Fruit fly (Drosophila melanogaster) whole organism, wandering third instar larva: ENCODE data around the gene nudC.

Experiments
- Abd-B ChIP-seq: fragments of >200 bp; optimal IDR thresholded peaks from 2 replicates; lab custom pipeline; 2017; ENCODE audit warnings: missing biosample characterization, missing genetic modification characterization
- CG32264 ChIP-seq: fragments of 200-800 bp; sonication (Bioruptor generic); optimal IDR thresholded peaks from 2 replicates; lab custom pipeline; 2016; ENCODE audit warnings: missing biosample characterization, missing genetic modification characterization
- CG9705 ChIP-seq: fragments of 200-800 bp; sonication (Bioruptor generic); optimal IDR thresholded peaks from 2 replicates; lab custom pipeline; 2018; ENCODE audit warnings: missing biosample characterization, mild to moderate bottlenecking, missing genetic modification characterization
- CrebA ChIP-seq: fragments of 200-800 bp; sonication (Bioruptor generic); optimal IDR thresholded peaks from 2 replicates; lab custom pipeline; 2016; ENCODE audit warnings: missing biosample characterization, mild to moderate bottlenecking, missing genetic modification characterization, borderline replicate concordance
- Dfd ChIP-seq: fragments of >200 bp; optimal IDR thresholded peaks from 2 replicates; lab custom pipeline; 2017; ENCODE audit warnings: missing biosample characterization, missing genetic modification characterization
- Dif ChIP-seq: fragments of 200-275, 200-300 bp; sonication (Bioruptor generic); optimal IDR thresholded peaks from 2 replicates; lab custom pipeline; 2018; ENCODE audit warnings: missing biosample characterization, missing genetic modification characterization; ENCODE audit not compliant: partially characterized antibody
- GATAd ChIP-seq: sonication (Bioruptor generic); optimal IDR thresholded peaks from 2 replicates; lab custom pipeline; 2016; ENCODE audit warnings: missing biosample characterization, missing genetic modification characterization
- HLH106 ChIP-seq: fragments of 200-800 bp; optimal IDR thresholded peaks from 3 replicates; lab custom pipeline; 2019; ENCODE audit warnings: missing biosample characterization, mild to moderate bottlenecking, missing genetic modification characterization, moderate library complexity
- Hnf4 ChIP-seq: fragments of 200-800 bp; sonication (Bioruptor generic); optimal IDR thresholded peaks from 2 replicates; lab custom pipeline; 2016; ENCODE audit warnings: missing biosample characterization, mild to moderate bottlenecking, missing genetic modification characterization
- Hr78 ChIP-seq: fragments of >200 bp; optimal IDR thresholded peaks from 2 replicates; lab custom pipeline; 2017; ENCODE audit warnings: missing biosample characterization, missing genetic modification characterization
- Hr83 ChIP-seq: fragments of 200-300 bp; sonication (Bioruptor generic); optimal IDR thresholded peaks from 2 replicates; lab custom pipeline; 2016; ENCODE audit warnings: missing biosample characterization, mild to moderate bottlenecking, missing genetic modification characterization, moderate library complexity; ENCODE audit not compliant: poor library complexity, severe bottlenecking
- Jra ChIP-seq: sonication (Bioruptor generic); optimal IDR thresholded peaks from 2 replicates; lab custom pipeline; 2016; ENCODE audit warnings: missing biosample characterization, missing genetic modification characterization
- Mio ChIP-seq: sonication (Bioruptor generic); optimal IDR thresholded peaks from 2 replicates; lab custom pipeline; 2016; ENCODE audit warnings: missing biosample characterization, missing genetic modification characterization
- Myc ChIP-seq: fragments of >200 bp; optimal IDR thresholded peaks from 2 replicates; lab custom pipeline; 2017
- N ChIP-seq: fragments of >200 bp; optimal IDR thresholded peaks from 2 replicates; lab custom pipeline; 2018; ENCODE audit warnings: missing biosample characterization, missing external identifiers, missing genetic modification characterization
- OdsH ChIP-seq: fragments of 200-800 bp; sonication (Bioruptor generic); optimal IDR thresholded peaks from 2 replicates; lab custom pipeline; 2016; ENCODE audit warnings: missing biosample characterization, mild to moderate bottlenecking, missing genetic modification characterization
- Rel ChIP-seq, 2 experiments: fragments of 200-800 bp; sonication (Bioruptor generic) in 1 of 2; optimal IDR thresholded peaks; 2 replicates in 1 of 2; 3 replicates in 1 of 2; lab custom pipeline; 2016 to 2019; ENCODE audit warnings: mild to moderate bottlenecking in 2 of 2, missing biosample characterization in 2 of 2, missing genetic modification characterization in 2 of 2, moderate library complexity in 1 of 2
- Sp1 ChIP-seq: fragments of 200-800 bp; sonication (Bioruptor generic); optimal IDR thresholded peaks from 3 replicates; lab custom pipeline; 2019; ENCODE audit warnings: missing biosample characterization, mild to moderate bottlenecking, missing genetic modification characterization, moderate library complexity
- Vsx2 ChIP-seq: fragments of 200-300, 225-300 bp; sonication (Bioruptor generic); optimal IDR thresholded peaks from 2 replicates; lab custom pipeline; 2018; ENCODE audit warnings: missing biosample characterization, missing genetic modification characterization; ENCODE audit not compliant: partially characterized antibody
- br ChIP-seq: fragments of 200-800 bp; sonication (Bioruptor generic); optimal IDR thresholded peaks from 2 replicates; lab custom pipeline; 2016; ENCODE audit warnings: missing biosample characterization, missing genetic modification characterization
- brk ChIP-seq: fragments of 200-800 bp; sonication (Bioruptor generic); optimal IDR thresholded peaks from 2 replicates; lab custom pipeline; 2016; ENCODE audit warnings: missing biosample characterization, mild to moderate bottlenecking, missing genetic modification characterization
- dl ChIP-seq, 2 experiments: fragments of 175-275, 200-275 bp in 1 of 2; fragments of 200-275 bp in 1 of 2; sonication (Bioruptor generic); optimal IDR thresholded peaks; lab custom pipeline; 2018; ENCODE audit warnings: mild to moderate bottlenecking in 2 of 2, missing biosample characterization in 2 of 2, missing genetic modification characterization in 2 of 2, moderate library complexity in 2 of 2; ENCODE audit not compliant: partially characterized antibody in 2 of 2, insufficient read depth in 1 of 2
- dmrt93B ChIP-seq: fragments of 200-800 bp; sonication (Bioruptor generic); optimal IDR thresholded peaks from 2 replicates; lab custom pipeline; 2018; ENCODE audit warnings: missing biosample characterization, mild to moderate bottlenecking, missing genetic modification characterization
- dsf ChIP-seq: sonication (Bioruptor generic); optimal IDR thresholded peaks from 2 replicates; lab custom pipeline; 2016; ENCODE audit warnings: missing biosample characterization, missing genetic modification characterization, borderline replicate concordance
- ey ChIP-seq: fragments of 200-800 bp; sonication (Bioruptor generic); optimal IDR thresholded peaks from 2 replicates; lab custom pipeline; 2016; ENCODE audit warnings: missing biosample characterization, missing genetic modification characterization
- foxo ChIP-seq, 2 experiments: fragments of 200-800 bp; sonication (Bioruptor generic); optimal IDR thresholded peaks; 2 replicates in 1 of 2; 3 replicates in 1 of 2; lab custom pipeline; 2016 to 2017; ENCODE audit warnings: missing biosample characterization in 2 of 2, missing genetic modification characterization in 2 of 2
- fru ChIP-seq: fragments of 200-800 bp; sonication (Bioruptor generic); optimal IDR thresholded peaks from 3 replicates; lab custom pipeline; 2016; ENCODE audit warnings: missing biosample characterization, mild to moderate bottlenecking, missing genetic modification characterization
- h ChIP-seq: fragments of 200-800 bp; sonication (Bioruptor generic); optimal IDR thresholded peaks from 3 replicates; lab custom pipeline; 2016; ENCODE audit warnings: missing biosample characterization, mild to moderate bottlenecking, missing genetic modification characterization
- jim ChIP-seq: fragments of 175-275, 200-325 bp; sonication (Bioruptor generic); optimal IDR thresholded peaks from 2 replicates; lab custom pipeline; 2016; ENCODE audit warnings: missing biosample characterization, mild to moderate bottlenecking, missing genetic modification characterization
- lola ChIP-seq: fragments of >200 bp; optimal IDR thresholded peaks from 2 replicates; lab custom pipeline; 2017; ENCODE audit warnings: missing biosample characterization, missing genetic modification characterization
- pan ChIP-seq: fragments of >200 bp; optimal IDR thresholded peaks from 2 replicates; lab custom pipeline; 2017
- psq ChIP-seq: fragments of 200-800 bp; sonication (Bioruptor generic); optimal IDR thresholded peaks from 3 replicates; lab custom pipeline; 2017; ENCODE audit warnings: missing biosample characterization, mild to moderate bottlenecking, missing genetic modification characterization, moderate library complexity
- rgr ChIP-seq: fragments of 200-800 bp; sonication (Bioruptor generic); optimal IDR thresholded peaks from 3 replicates; lab custom pipeline; 2016; ENCODE audit warnings: missing biosample characterization, mild to moderate bottlenecking, missing genetic modification characterization
- sage ChIP-seq: fragments of 200-800 bp; sonication (Bioruptor generic); optimal IDR thresholded peaks from 2 replicates; lab custom pipeline; 2016; ENCODE audit warnings: missing biosample characterization, mild to moderate bottlenecking, missing genetic modification characterization
- sv ChIP-seq: fragments of 200-800 bp; sonication (Bioruptor generic); optimal IDR thresholded peaks from 3 replicates; lab custom pipeline; 2016; ENCODE audit warnings: missing biosample characterization, missing genetic modification characterization
- tai ChIP-seq: sonication (Bioruptor generic); optimal IDR thresholded peaks from 2 replicates; lab custom pipeline; 2016; ENCODE audit warnings: missing biosample characterization, missing genetic modification characterization
- usp ChIP-seq: fragments of >200 bp; optimal IDR thresholded peaks from 2 replicates; lab custom pipeline; 2017; ENCODE audit warnings: missing biosample characterization, missing genetic modification characterization
- woc ChIP-seq: sonication (Bioruptor generic); optimal IDR thresholded peaks from 2 replicates; lab custom pipeline; 2016; ENCODE audit warnings: missing biosample characterization, mild to moderate bottlenecking, missing genetic modification characterization

Gene nudC

dm6 chr3L:16804627-16805026, at the start of gene nudC:
TSS of gene nudC (plus strand) at chr3L:16804994.
- no peak for TF ChIP-seq br (GFP tag; lab: Kevin White, UChicago)
- TF ChIP-seq CG9705 (GFP tag; lab: Kevin White, UChicago) = no peak
- TF ChIP-seq Myc (lab: Kevin White, UChicago) = no peak
- no peak for TF ChIP-seq Rel (GFP tag; optimal IDR thresholded peaks at IDR 0.05; lab: Kevin White, UChicago)
- TF ChIP-seq Rel (tag; optimal IDR thresholded peaks at IDR 0.05; lab: Kevin White, UChicago) = peak; percentile 9
- no peak for TF ChIP-seq Hr83
- TF ChIP-seq pan (lab: Kevin White, UChicago) = no peak

dm6 chr3L:16755189-16755588, 49.6 kb upstream of the nudC start, which contains the start of gene CG42852:
TSS of gene CG42852 (plus strand) at chr3L:16755489.
- TF ChIP-seq Vsx2 (GFP tag; lab: Kevin White, UChicago) = no peak
- no peak for TF ChIP-seq GATAd (GFP tag; lab: Kevin White, UChicago)
- no peak for TF ChIP-seq usp
- TF ChIP-seq OdsH (GFP tag; lab: Kevin White, UChicago) = no peak

dm6 chr3L:16758504-16759109, 46.2 kb upstream of the nudC start:
- TF ChIP-seq dmrt93B (GFP tag; lab: Kevin White, UChicago) = peak; percentile 36
- no peak for TF ChIP-seq brk (GFP tag; lab: Kevin White, UChicago)
- no peak for TF ChIP-seq Hr83
- peak; percentile 2 for TF ChIP-seq Jra (GFP tag; lab: Kevin White, UChicago)
- TF ChIP-seq tai (GFP tag; lab: Kevin White, UChicago) = no peak
- TF ChIP-seq dl (GFP tag; optimal IDR thresholded peaks at IDR 0.05; lab: Kevin White, UChicago; ENCODE audit: insufficient read depth in 1 of 2, partially characterized antibody in 2 of 2) = no peak
- TF ChIP-seq rgr (GFP tag; lab: Kevin White, UChicago) = peak; percentile 55
- TF ChIP-seq fru = peak; percentile 66
- TF ChIP-seq psq (GFP tag; lab: Kevin White, UChicago) = peak; percentile 23
- TF ChIP-seq Abd-B (GFP tag; lab: Kevin White, UChicago) = no peak
- no peak for TF ChIP-seq Dif (GFP tag; lab: Kevin White, UChicago)
- TF ChIP-seq jim = no peak
- peak; percentile 71 for TF ChIP-seq HLH106 (tag; lab: Kevin White, UChicago)
- no peak for TF ChIP-seq Hr78 (GFP tag; lab: Kevin White, UChicago)
- TF ChIP-seq Myc (lab: Kevin White, UChicago) = no peak
- no peak for TF ChIP-seq GATAd (GFP tag; lab: Kevin White, UChicago)
- TF ChIP-seq N (GFP tag; lab: Kevin White, UChicago) = no peak
- TF ChIP-seq Mio (GFP tag; lab: Kevin White, UChicago) = no peak
- TF ChIP-seq Hnf4 (GFP tag; lab: Kevin White, UChicago) = peak; percentile 53
- peak; percentile 83 for TF ChIP-seq h (GFP tag; lab: Kevin White, UChicago)
- TF ChIP-seq Dfd (GFP tag; lab: Kevin White, UChicago) = no peak
- TF ChIP-seq ey = peak; percentile 50
- no peak for TF ChIP-seq usp
- TF ChIP-seq woc (GFP tag; lab: Kevin White, UChicago) = peak; percentile 67
- peak; percentile 44 for TF ChIP-seq Sp1 (GFP tag; lab: Kevin White, UChicago)
- peak in 1 of 2 experiments; percentile 65 for TF ChIP-seq foxo (GFP tag; optimal IDR thresholded peaks at IDR 0.05; lab: Kevin White, UChicago)
- peak; percentile 42 for TF ChIP-seq OdsH (GFP tag; lab: Kevin White, UChicago)
- TF ChIP-seq sage = peak; percentile 34
- peak; percentile 41 for TF ChIP-seq CG32264
- no peak for TF ChIP-seq CrebA (GFP tag; lab: Kevin White, UChicago)
- TF ChIP-seq lola = no peak
- TF ChIP-seq dsf (GFP tag; lab: Kevin White, UChicago) = no peak
- TF ChIP-seq CG9705 (GFP tag; lab: Kevin White, UChicago) = peak; percentile 58
- TF ChIP-seq sv (GFP tag; lab: Kevin White, UChicago) = no peak
- no peak for TF ChIP-seq Rel (GFP tag; optimal IDR thresholded peaks at IDR 0.05; lab: Kevin White, UChicago)
- peak; percentile 4 for TF ChIP-seq Rel (tag; optimal IDR thresholded peaks at IDR 0.05; lab: Kevin White, UChicago)
- no peak for TF ChIP-seq pan (lab: Kevin White, UChicago)
- peak; percentile 67 for TF ChIP-seq br (GFP tag; lab: Kevin White, UChicago)
- TF ChIP-seq Vsx2 (GFP tag; lab: Kevin White, UChicago) = no peak
- TF ChIP-seq, all 38 proteins: peak for 18
